Fruit fly (Drosophila melanogaster): Measurements from ENCODE around the gene CG15739.

- TF ChIP-seq CG12768 (GFP tag; optimal IDR thresholded peaks at IDR 0.05) (no peak), kay (GFP tag; ENCODE audit: borderline replicate concordance) (no peak), cnc (optimal IDR thresholded peaks at IDR 0.05) (no peak), pad (GFP tag; optimal IDR thresholded peaks at IDR 0.05) (no peak), Crg-1 (GFP tag; optimal IDR thresholded peaks at IDR 0.05) (no peak), bab1 (GFP tag; optimal IDR thresholded peaks at IDR 0.05) (no peak), ovo (GFP tag; optimal IDR thresholded peaks at IDR 0.05) (no peak)
Measured at dm6 chrX:11846049-11846718, 26.9 kb upstream of the CG15739 start, which contains the start of gene CG15740.

All from whole organism, adult.